Worm (Caenorhabditis elegans) whole organism, mixed stage, embryonic: ENCODE results near the gene unk-1.
A peak's percentile ranks its signal among the peaks of the same experiment; 100 is the strongest.

Experiments
- M03D4.4 ChIP-seq: sonication (generic microtip); optimal IDR thresholded peaks from 2 replicates; lab custom pipeline; 2017; ENCODE audit warnings: mild to moderate bottlenecking, missing genetic modification characterization, missing compliant biosample characterization
- bed-3 ChIP-seq: fragments of 200-800 bp; sonication (Bioruptor generic); optimal IDR thresholded peaks from 3 replicates; lab custom pipeline; 2018; ENCODE audit warnings: mild to moderate bottlenecking, missing genetic modification characterization, moderate library complexity, missing compliant biosample characterization
- blmp-1 ChIP-seq: fragments of 150-350 bp; optimal IDR thresholded peaks from 2 replicates; lab custom pipeline; 2014; ENCODE audit warnings: missing biosample characterization, missing genetic modification characterization
- ceh-39 ChIP-seq: fragments of 150-350 bp; optimal IDR thresholded peaks from 2 replicates; lab custom pipeline; 2014; ENCODE audit warnings: missing biosample characterization, missing genetic modification characterization
- ceh-43 ChIP-seq: fragments of 200-800 bp; sonication (Bioruptor generic); optimal IDR thresholded peaks from 2 replicates; lab custom pipeline; 2018; ENCODE audit warnings: mild to moderate bottlenecking, missing genetic modification characterization, moderate library complexity, missing compliant biosample characterization
- ceh-83 ChIP-seq: fragments of 200-800 bp; sonication (Bioruptor generic); optimal IDR thresholded peaks from 2 replicates; lab custom pipeline; 2018; ENCODE audit warnings: mild to moderate bottlenecking, missing genetic modification characterization, missing compliant biosample characterization
- ces-1 ChIP-seq: fragments of 150-350 bp; optimal IDR thresholded peaks from 2 replicates; lab custom pipeline; 2014; ENCODE audit warnings: missing biosample characterization, missing genetic modification reagents, missing genetic modification characterization
- cnd-1 ChIP-seq: fragments of 200-800 bp; sonication (Bioruptor generic); optimal IDR thresholded peaks from 2 replicates; lab custom pipeline; 2018; ENCODE audit warnings: mild to moderate bottlenecking, missing genetic modification characterization, missing compliant biosample characterization
- drap-1 ChIP-seq: fragments of 200-800 bp; sonication (Bioruptor generic); optimal IDR thresholded peaks from 3 replicates; lab custom pipeline; 2018; ENCODE audit warnings: mild to moderate bottlenecking, missing genetic modification characterization, missing compliant biosample characterization
- elt-1 ChIP-seq: sonication (generic microtip); optimal IDR thresholded peaks from 2 replicates; lab custom pipeline; 2017; ENCODE audit warnings: missing genetic modification characterization, mild to moderate bottlenecking, missing compliant biosample characterization, antibody characterized with exemption, moderate library complexity, borderline replicate concordance; ENCODE audit not compliant: insufficient read depth
- elt-3 ChIP-seq: fragments of 150-350 bp; optimal IDR thresholded peaks from 2 replicates; lab custom pipeline; 2014; ENCODE audit warnings: missing biosample characterization, missing genetic modification characterization
- flh-1 ChIP-seq: fragments of 200-800 bp; sonication (Bioruptor generic); optimal IDR thresholded peaks from 2 replicates; lab custom pipeline; 2018; ENCODE audit warnings: mild to moderate bottlenecking, missing genetic modification characterization, moderate library complexity, missing compliant biosample characterization
- ham-2 ChIP-seq: fragments of 200-800 bp; sonication (Bioruptor generic); optimal IDR thresholded peaks from 2 replicates; lab custom pipeline; 2018; ENCODE audit warnings: mild to moderate bottlenecking, missing genetic modification characterization, missing compliant biosample characterization
- hlh-1 ChIP-seq: fragments of 150-350 bp; optimal IDR thresholded peaks from 2 replicates; lab custom pipeline; 2014; ENCODE audit warnings: missing biosample characterization, missing genetic modification reagents, missing genetic modification characterization
- lin-13 ChIP-seq: fragments of 150-350 bp; optimal IDR thresholded peaks from 2 replicates; lab custom pipeline; 2014; ENCODE audit warnings: missing biosample characterization, missing genetic modification characterization
- lin-32 ChIP-seq: fragments of 200-800 bp; sonication (Bioruptor generic); optimal IDR thresholded peaks from 2 replicates; lab custom pipeline; 2018; ENCODE audit warnings: mild to moderate bottlenecking, missing genetic modification characterization, missing compliant biosample characterization
- lsy-2 ChIP-seq: fragments of 150-350 bp; optimal IDR thresholded peaks from 2 replicates; lab custom pipeline; 2014; ENCODE audit warnings: missing biosample characterization, missing genetic modification characterization
- mab-5 ChIP-seq: fragments of 150-350 bp; optimal IDR thresholded peaks from 2 replicates; lab custom pipeline; 2014; ENCODE audit warnings: missing biosample characterization, missing genetic modification characterization
- mep-1 ChIP-seq: fragments of 150-350 bp; optimal IDR thresholded peaks from 2 replicates; lab custom pipeline; 2017; ENCODE audit warnings: missing biosample characterization, missing genetic modification reagents, missing genetic modification characterization, inconsistent platforms
- mls-2 ChIP-seq: sonication (generic microtip); optimal IDR thresholded peaks from 2 replicates; lab custom pipeline; 2016; ENCODE audit warnings: mild to moderate bottlenecking, missing genetic modification characterization, moderate library complexity, missing compliant biosample characterization
- nhr-12 ChIP-seq: fragments of 150-350 bp; optimal IDR thresholded peaks from 2 replicates; lab custom pipeline; 2014; ENCODE audit warnings: missing biosample characterization, missing genetic modification characterization
- nhr-2 ChIP-seq: fragments of 150-350 bp; optimal IDR thresholded peaks from 2 replicates; lab custom pipeline; 2014; ENCODE audit warnings: missing biosample characterization, missing genetic modification characterization
- nhr-237 ChIP-seq: fragments of 150-350 bp; optimal IDR thresholded peaks from 2 replicates; lab custom pipeline; 2014; ENCODE audit warnings: missing biosample characterization, missing genetic modification characterization
- nhr-28 ChIP-seq: fragments of 150-350 bp; optimal IDR thresholded peaks from 2 replicates; lab custom pipeline; 2014; ENCODE audit warnings: missing biosample characterization, missing genetic modification characterization
- nhr-76 ChIP-seq: sonication (generic microtip); optimal IDR thresholded peaks from 2 replicates; lab custom pipeline; 2017; ENCODE audit warnings: missing biosample characterization, missing genetic modification characterization
- pha-4 ChIP-seq: fragments of 150-350 bp; optimal IDR thresholded peaks from 2 replicates; lab custom pipeline; 2018; ENCODE audit warnings: missing biosample characterization, missing genetic modification reagents, missing genetic modification characterization
- sem-2 ChIP-seq: fragments of 200-800 bp; sonication (Bioruptor generic); optimal IDR thresholded peaks from 2 replicates; lab custom pipeline; 2018; ENCODE audit warnings: mild to moderate bottlenecking, missing genetic modification characterization, missing compliant biosample characterization
- snpc-4 ChIP-seq: fragments of 150-350 bp; optimal IDR thresholded peaks from 2 replicates; lab custom pipeline; 2014; ENCODE audit warnings: missing biosample characterization, missing genetic modification characterization
- sptf-1 ChIP-seq: sonication (generic microtip); optimal IDR thresholded peaks from 2 replicates; lab custom pipeline; 2017; ENCODE audit warnings: mild to moderate bottlenecking, missing genetic modification characterization, moderate library complexity, missing compliant biosample characterization
- tbx-8 ChIP-seq: fragments of 200-800 bp; sonication (Bioruptor generic); optimal IDR thresholded peaks from 2 replicates; lab custom pipeline; 2018; ENCODE audit warnings: mild to moderate bottlenecking, missing genetic modification characterization, moderate library complexity, missing compliant biosample characterization
- unc-120 ChIP-seq: sonication (generic microtip); optimal IDR thresholded peaks from 2 replicates; lab custom pipeline; 2017; ENCODE audit warnings: missing genetic modification characterization, missing compliant biosample characterization; ENCODE audit not compliant: poor library complexity, severe bottlenecking
- unc-39 ChIP-seq: fragments of 150-350 bp; optimal IDR thresholded peaks from 2 replicates; lab custom pipeline; 2014; ENCODE audit warnings: missing biosample characterization, missing genetic modification characterization
- unc-62 ChIP-seq: fragments of 150-350 bp; optimal IDR thresholded peaks from 2 replicates; lab custom pipeline; 2014; ENCODE audit warnings: missing biosample characterization, missing genetic modification reagents, missing genetic modification characterization
- zip-8 ChIP-seq: fragments of 150-350 bp; optimal IDR thresholded peaks from 2 replicates; lab custom pipeline; 2014; ENCODE audit warnings: missing biosample characterization, missing genetic modification characterization
- ztf-11 ChIP-seq: fragments of 150-350 bp; optimal IDR thresholded peaks from 2 replicates; lab custom pipeline; 2014; ENCODE audit warnings: missing biosample characterization, missing genetic modification characterization

The unk-1 gene

DNA sequence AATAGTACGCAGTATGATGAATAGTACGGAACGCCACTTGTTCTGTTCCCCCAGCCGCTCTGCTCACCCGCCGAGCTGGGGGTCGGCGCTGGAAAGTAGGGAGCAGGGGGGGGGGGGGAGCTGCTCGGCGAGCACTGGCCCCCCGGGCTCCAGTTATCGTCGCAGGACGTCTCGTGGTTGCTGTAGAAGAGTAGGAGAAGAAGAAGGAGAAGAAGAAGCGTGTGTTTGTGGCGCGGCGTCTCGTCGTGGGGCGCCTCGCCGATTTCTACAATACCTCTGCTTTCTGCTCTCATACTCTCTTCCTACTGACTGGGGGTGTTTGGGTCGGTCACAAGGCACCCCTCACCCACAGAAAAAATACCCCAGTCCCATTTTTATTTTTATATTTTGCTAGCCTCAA lies 2.5 kb downstream of the unk-1 start:
- TF ChIP-seq cnd-1 (tag; lab: Kevin White, UChicago) (no peak), mls-2 (tag; lab: Kevin White, UChicago) (peak; percentile 10), sptf-1 (tag; lab: Kevin White, UChicago) (peak; percentile 40), drap-1 (GFP tag; lab: Kevin White, UChicago) (no peak)

DNA sequence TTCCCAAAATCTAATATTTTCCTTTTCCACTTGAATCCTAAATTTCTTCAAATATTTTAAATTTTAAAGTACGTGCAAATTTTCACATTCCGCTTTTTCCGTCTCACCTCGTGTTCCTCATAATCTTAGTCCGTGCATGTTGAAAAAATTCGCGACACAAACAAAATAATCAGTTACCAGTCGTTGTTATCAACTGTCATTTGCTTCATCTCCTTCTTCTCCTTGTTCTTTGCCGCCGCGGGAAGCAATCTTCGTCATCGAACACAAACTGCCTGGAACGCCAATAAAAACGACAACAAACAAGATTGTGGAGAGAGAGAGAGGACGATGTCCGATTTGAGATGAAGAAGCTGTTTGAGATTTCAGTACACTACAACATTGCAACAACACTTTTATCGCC lies 3.0 kb downstream of the unk-1 start, which contains the start of gene C34D10.5:
Gene C34D10.5 (plus strand): TSS at position 269 of the 400 bp plus-strand sequence.
- TF ChIP-seq drap-1 (GFP tag; lab: Kevin White, UChicago) (no peak), ces-1 (no peak), mls-2 (tag; lab: Kevin White, UChicago) (no peak), sptf-1 (tag; lab: Kevin White, UChicago) (no peak), unc-62 (no peak)

DNA sequence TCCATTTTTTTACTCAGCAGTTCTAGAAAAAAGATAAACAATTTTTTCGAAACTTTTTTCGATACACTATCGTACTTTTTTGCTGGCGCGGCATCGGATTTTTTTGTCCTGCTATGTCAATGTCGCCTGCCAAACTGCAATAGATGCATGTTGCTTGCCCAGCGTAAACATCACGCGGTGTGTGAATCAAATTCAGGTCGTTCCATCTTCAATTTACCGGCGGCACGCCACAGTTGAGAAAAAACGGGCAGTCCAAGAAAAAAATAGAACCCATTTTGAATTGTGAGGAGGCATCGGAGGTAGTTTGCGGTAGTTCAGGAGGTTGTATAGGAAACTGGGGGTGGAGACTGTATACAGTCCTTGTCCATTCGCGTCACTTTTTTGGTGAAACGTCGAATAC lies 3.7 kb downstream of the unk-1 start:
- no peak for TF ChIP-seq nhr-28 (tag; lab: Kevin White, UChicago)
- TF ChIP-seq hlh-1 (tag; lab: Kevin White, UChicago), result no peak
- TF ChIP-seq ces-1, result no peak
- no peak for TF ChIP-seq unc-62
- no peak for TF ChIP-seq zip-8 (tag; lab: Kevin White, UChicago)
- no peak for TF ChIP-seq tbx-8 (GFP tag; lab: Kevin White, UChicago)
- no peak for TF ChIP-seq mls-2 (tag; lab: Kevin White, UChicago)
- TF ChIP-seq elt-3, result no peak
- TF ChIP-seq unc-39, result no peak
- no peak for TF ChIP-seq blmp-1 (tag; lab: Kevin White, UChicago)
- no peak for TF ChIP-seq lin-32 (GFP tag; lab: Kevin White, UChicago)
- no peak for TF ChIP-seq ceh-39 (tag; lab: Kevin White, UChicago)
- no peak for TF ChIP-seq drap-1 (GFP tag; lab: Kevin White, UChicago)
- TF ChIP-seq M03D4.4 (tag; lab: Kevin White, UChicago), result no peak
- no peak for TF ChIP-seq lin-13
- TF ChIP-seq flh-1 (GFP tag; lab: Kevin White, UChicago), result no peak
- no peak for TF ChIP-seq unc-120 (tag; lab: Kevin White, UChicago)
- TF ChIP-seq sptf-1 (tag; lab: Kevin White, UChicago), result no peak
- no peak for TF ChIP-seq mep-1 (tag; lab: Kevin White, UChicago)
- no peak for TF ChIP-seq sem-2 (GFP tag; lab: Kevin White, UChicago)

DNA sequence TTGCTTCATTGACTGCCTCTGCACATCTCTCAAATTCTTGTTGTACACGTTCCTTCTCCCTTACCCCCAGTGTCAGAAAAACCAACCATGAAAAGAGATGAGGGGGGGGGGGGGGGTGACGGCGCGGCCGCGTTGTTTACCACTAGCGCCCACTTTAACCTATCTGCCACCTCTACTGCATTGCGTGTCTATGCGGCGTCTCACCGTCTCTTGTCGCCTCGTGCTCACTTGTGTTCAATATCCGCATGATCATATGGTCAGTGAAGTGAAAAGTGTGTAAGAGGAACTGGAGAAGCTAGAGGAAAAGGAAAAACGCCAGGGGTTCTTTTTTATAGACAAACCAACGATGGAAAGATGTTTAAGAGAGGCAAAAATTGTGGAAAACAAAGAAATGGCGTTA lies 4.9 kb downstream of the unk-1 start:
- TF ChIP-seq nhr-2 (tag; lab: Kevin White, UChicago) (no peak), ceh-43 (GFP tag; lab: Kevin White, UChicago) (no peak), mep-1 (tag; lab: Kevin White, UChicago) (peak; percentile 39), elt-3 (no peak), unc-120 (tag; lab: Kevin White, UChicago) (peak; percentile 11), lin-32 (GFP tag; lab: Kevin White, UChicago) (no peak), unc-39 (no peak), flh-1 (GFP tag; lab: Kevin White, UChicago) (no peak), ham-2 (GFP tag; lab: Kevin White, UChicago) (peak; percentile 51), nhr-12 (no peak), nhr-237 (tag; lab: Kevin White, UChicago) (no peak), ceh-39 (tag; lab: Kevin White, UChicago) (no peak), lsy-2 (tag; lab: Kevin White, UChicago) (no peak), unc-62 (peak; percentile 6), bed-3 (GFP tag; lab: Kevin White, UChicago) (no peak), ceh-83 (GFP tag; lab: Kevin White, UChicago) (no peak), mab-5 (tag; lab: Kevin White, UChicago) (no peak), M03D4.4 (tag; lab: Kevin White, UChicago) (peak; percentile 18), drap-1 (GFP tag; lab: Kevin White, UChicago) (peak; percentile 26), nhr-28 (tag; lab: Kevin White, UChicago) (no peak), ces-1 (no peak), sem-2 (GFP tag; lab: Kevin White, UChicago) (no peak), blmp-1 (tag; lab: Kevin White, UChicago) (no peak), zip-8 (tag; lab: Kevin White, UChicago) (no peak), snpc-4 (tag; lab: Kevin White, UChicago) (no peak), sptf-1 (tag; lab: Kevin White, UChicago) (peak; percentile 69), nhr-76 (tag; lab: Kevin White, UChicago) (no peak), cnd-1 (tag; lab: Kevin White, UChicago) (no peak), elt-1 (tag; lab: Kevin White, UChicago) (no peak), ztf-11 (no peak), pha-4 (peak; percentile 81), tbx-8 (GFP tag; lab: Kevin White, UChicago) (no peak), lin-13 (no peak), hlh-1 (tag; lab: Kevin White, UChicago) (no peak), mls-2 (tag; lab: Kevin White, UChicago) (peak; percentile 68)
